Fruit fly (Drosophila melanogaster): Measurements from ENCODE around the gene Smg6.

Gene Smg6

DNA sequence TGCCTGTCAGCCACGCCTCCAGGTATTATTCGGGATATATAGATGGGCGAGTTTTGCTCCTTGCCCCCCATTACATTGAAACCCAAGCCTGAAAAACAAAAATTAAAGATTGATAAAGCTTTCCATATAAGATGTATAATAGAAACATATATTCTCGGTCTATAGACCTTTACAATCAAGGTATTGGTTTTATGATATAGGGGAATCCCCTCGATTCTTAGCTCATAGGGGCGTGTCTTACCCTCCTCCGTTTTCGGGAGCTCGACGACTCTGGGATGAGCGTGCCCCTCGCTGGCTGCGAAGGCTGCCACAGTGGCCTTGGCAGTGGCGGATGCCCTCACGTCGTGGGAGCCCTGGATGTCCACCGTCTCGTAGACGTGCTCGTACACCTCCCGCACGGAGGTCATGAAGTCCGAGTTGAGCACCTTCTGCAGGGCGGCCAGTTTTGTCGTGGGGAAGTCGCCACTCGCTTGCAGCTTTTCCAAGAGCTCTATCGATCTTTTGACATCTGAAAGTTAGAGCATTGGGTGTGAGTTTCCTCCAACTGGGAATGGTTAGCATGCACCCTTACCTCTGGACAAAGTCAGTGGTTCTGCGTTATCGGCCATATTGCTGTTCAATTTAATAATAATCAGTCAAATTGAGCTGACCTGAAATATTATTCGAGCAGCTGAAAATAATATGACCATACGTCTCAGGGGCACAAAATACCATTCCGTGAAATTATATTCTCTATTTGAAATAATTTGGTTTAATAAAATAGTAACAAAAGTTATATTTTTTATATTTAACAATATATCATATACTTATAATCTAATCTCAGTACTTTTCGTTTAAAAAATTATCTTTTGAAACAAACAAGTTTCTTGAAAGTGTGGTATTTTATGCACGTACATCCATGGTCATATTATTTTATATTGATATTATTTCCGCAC, 31.9 kb upstream of the Smg6 start, which contains the start of the genes veli and PQBP1 (continued):
- TF ChIP-seq amos (GFP tag; IDR thresholded peaks at IDR 0.05; ENCODE audit: partially characterized antibody) (0 out of 2 replicates have a peak, but pooled peaks have one; percentile 18), CG8388 (GFP tag; optimal IDR thresholded peaks at IDR 0.05) (no peak), row (GFP tag; IDR thresholded peaks at IDR 0.05) (peak; percentile 73), CG14710 (tag; optimal IDR thresholded peaks at IDR 0.05) (peak; percentile 50), CG12769 (tag; optimal IDR thresholded peaks at IDR 0.05) (no peak), ara (GFP tag; IDR thresholded peaks at IDR 0.05) (no peak), CG15073 (GFP tag; optimal IDR thresholded peaks at IDR 0.05) (no peak), HLH3B (GFP tag; IDR thresholded peaks at IDR 0.05) (no peak), Dad (GFP tag; optimal IDR thresholded peaks at IDR 0.05) (no peak), CG9797 (GFP tag; optimal IDR thresholded peaks at IDR 0.05) (peak; percentile 51), NFAT (GFP tag; IDR thresholded peaks at IDR 0.05) (no peak), CG3281 (GFP tag; optimal IDR thresholded peaks at IDR 0.05) (no peak), slou (GFP tag; optimal IDR thresholded peaks at IDR 0.05) (no peak), CG10267 (tag; optimal IDR thresholded peaks at IDR 0.05) (peak; percentile 42), CG7839 (tag; optimal IDR thresholded peaks at IDR 0.05) (no peak), esg (GFP tag; conservative IDR thresholded peaks at IDR 0.05) (no peak), CG3726 (GFP tag; IDR thresholded peaks at IDR 0.05) (no peak), sug (tag; optimal IDR thresholded peaks at IDR 0.05) (no peak), CG12219 (GFP tag; optimal IDR thresholded peaks at IDR 0.05) (no peak), eve (GFP tag; optimal IDR thresholded peaks at IDR 0.05) (no peak), Hr51 (GFP tag; optimal IDR thresholded peaks at IDR 0.05) (no peak), CG30431 (GFP tag; optimal IDR thresholded peaks at IDR 0.05) (no peak), CG1832 (GFP tag; optimal IDR thresholded peaks at IDR 0.05) (no peak), Ada2b (GFP tag; IDR thresholded peaks at IDR 0.05) (no peak), ind (GFP tag; optimal IDR thresholded peaks at IDR 0.05) (no peak), CG9609 (GFP tag; optimal IDR thresholded peaks at IDR 0.05) (no peak), bbx (GFP tag; IDR thresholded peaks at IDR 0.05; ENCODE audit: partially characterized antibody) (peak; percentile 17; the same call in 1 of the 2 replicates), CG30020 (tag; optimal IDR thresholded peaks at IDR 0.05) (peak; percentile 50), CG17568 (GFP tag; optimal IDR thresholded peaks at IDR 0.05) (no peak), fd3F (GFP tag; optimal IDR thresholded peaks at IDR 0.05) (no peak), CG13287 (GFP tag; IDR thresholded peaks at IDR 0.05; ENCODE audit: partially characterized antibody) (peak; percentile 30; the same call in 1 of the 2 replicates), HHEX (GFP tag; optimal IDR thresholded peaks at IDR 0.05) (no peak), CG5245 (GFP tag; optimal IDR thresholded peaks at IDR 0.05) (no peak), CG2889 (GFP tag; IDR thresholded peaks at IDR 0.05) (no peak)

DNA sequence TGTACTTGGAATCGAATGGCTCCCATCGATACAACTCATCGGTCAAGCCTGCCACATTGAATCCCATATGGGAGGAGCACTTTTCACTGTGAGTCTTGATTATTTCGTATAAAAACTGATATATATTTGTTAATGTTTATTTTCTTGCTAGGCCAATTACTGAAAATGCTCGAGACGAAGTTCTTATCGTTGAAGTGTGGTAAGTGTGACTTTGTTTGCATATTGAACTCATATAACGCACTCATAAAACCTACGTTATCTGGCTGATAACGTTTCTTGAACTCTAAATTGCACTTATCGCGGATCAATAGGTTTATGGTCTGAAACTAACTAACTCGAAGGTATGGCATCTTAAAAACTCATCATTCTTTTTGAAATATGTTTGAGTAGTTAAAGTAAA, 27.2 kb upstream of the Smg6 start:
- TF ChIP-seq CG18011 (GFP tag; optimal IDR thresholded peaks at IDR 0.05), result no peak
- TF ChIP-seq CG30431 (GFP tag; optimal IDR thresholded peaks at IDR 0.05), result no peak
- peak; percentile 71 for TF ChIP-seq Vsx1 (GFP tag; optimal IDR thresholded peaks at IDR 0.05)
- no peak for TF ChIP-seq sens (GFP tag)
- TF ChIP-seq Sry-δ (GFP tag; optimal IDR thresholded peaks at IDR 0.05), result no peak
- no peak for TF ChIP-seq fd3F (GFP tag; optimal IDR thresholded peaks at IDR 0.05)
- TF ChIP-seq Pdp1 (GFP tag; optimal IDR thresholded peaks at IDR 0.05), result peak in 1 of 2 experiments; percentile 54

Data from whole organism, embryonic.